Worm (Caenorhabditis elegans): ENCODE results near the gene zig-4.

Gene zig-4

ce11 chrX:7961623-7962022 is 36.4 kb downstream of the zig-4 start, which contains the start of gene sem-5:
Gene sem-5 (minus strand): TSS chrX:7961723.
- no peak for TF ChIP-seq W03F9.2 (tag; optimal IDR thresholded peaks at IDR 0.05)

- TF ChIP-seq him-1 (tag; optimal IDR thresholded peaks at IDR 0.05): no peak
- TF ChIP-seq W03F9.2 (tag; optimal IDR thresholded peaks at IDR 0.05): no peak
- no peak for TF ChIP-seq dao-5 (tag; optimal IDR thresholded peaks at IDR 0.05)
Observed at ce11 chrX:7962056-7962485, 36.8 kb downstream of the zig-4 start.

- TF ChIP-seq dao-5 (tag; optimal IDR thresholded peaks at IDR 0.05): no peak
- no peak for TF ChIP-seq W03F9.2 (tag; optimal IDR thresholded peaks at IDR 0.05)
- TF ChIP-seq him-1 (tag; optimal IDR thresholded peaks at IDR 0.05): no peak
Observed at ce11 chrX:7964022-7964421, 38.8 kb downstream of the zig-4 start.

ce11 chrX:7965449-7965848 is 40.2 kb downstream of the zig-4 start:
- TF ChIP-seq W03F9.2 (tag; optimal IDR thresholded peaks at IDR 0.05) (no peak), him-1 (tag; optimal IDR thresholded peaks at IDR 0.05) (no peak), dao-5 (tag; optimal IDR thresholded peaks at IDR 0.05) (no peak)

ce11 chrX:7968537-7968936 is 43.3 kb downstream of the zig-4 start:
- TF ChIP-seq dao-5 (tag; optimal IDR thresholded peaks at IDR 0.05) (no peak), him-1 (tag; optimal IDR thresholded peaks at IDR 0.05) (no peak), W03F9.2 (tag; optimal IDR thresholded peaks at IDR 0.05) (no peak)

- TF ChIP-seq him-1 (tag; optimal IDR thresholded peaks at IDR 0.05) (no peak), dao-5 (tag; optimal IDR thresholded peaks at IDR 0.05) (no peak), W03F9.2 (tag; optimal IDR thresholded peaks at IDR 0.05) (no peak)
Observed at ce11 chrX:7975741-7976140, 50.5 kb downstream of the zig-4 start.

All from whole organism, L4/young adult.